Worm (Caenorhabditis elegans) whole organism, L2 larva: ENCODE measurements around the gene W08E12.5.
"Not testable (repeated sequence)": the region's sequence is repeated elsewhere in the genome, so short reads cannot be mapped to it uniquely, and the experiment has no call there.

Source experiments
- C34F6.9 ChIP-seq: fragments of 150-350 bp; optimal IDR thresholded peaks from 2 replicates; lab custom pipeline; 2014; ENCODE audit warnings: missing biosample characterization, missing genetic modification characterization
- F13H6.1 ChIP-seq: sonication (generic microtip); optimal IDR thresholded peaks from 2 replicates; lab custom pipeline; 2016; ENCODE audit warnings: missing genetic modification characterization, missing compliant biosample characterization
- R02D3.7 ChIP-seq: fragments of 150-350 bp; optimal IDR thresholded peaks from 2 replicates; lab custom pipeline; 2014; ENCODE audit warnings: missing biosample characterization, missing genetic modification characterization
- Y55F3AM.14 ChIP-seq: fragments of 200-800 bp; sonication (Bioruptor generic); optimal IDR thresholded peaks from 2 replicates; lab custom pipeline; 2018; ENCODE audit warnings: mild to moderate bottlenecking, missing genetic modification characterization, missing compliant biosample characterization
- ZK546.5 ChIP-seq: sonication (generic microtip); optimal IDR thresholded peaks from 2 replicates; lab custom pipeline; 2017; ENCODE audit warnings: missing biosample characterization, missing genetic modification characterization
- alr-1 ChIP-seq: fragments of 150-350 bp; optimal IDR thresholded peaks from 2 replicates; lab custom pipeline; 2014; ENCODE audit warnings: missing biosample characterization, missing genetic modification characterization
- aly-2 ChIP-seq: fragments of 150-350 bp; optimal IDR thresholded peaks from 2 replicates; lab custom pipeline; 2014; ENCODE audit warnings: missing biosample characterization, missing genetic modification characterization
- ama-1 ChIP-seq: fragments of 150-350 bp; optimal IDR thresholded peaks from 2 replicates; lab custom pipeline; 2018; ENCODE audit warnings: inconsistent platforms
- blmp-1 ChIP-seq: sonication (generic microtip); optimal IDR thresholded peaks from 2 replicates; lab custom pipeline; 2017; ENCODE audit warnings: missing genetic modification characterization, mild to moderate bottlenecking, missing compliant biosample characterization, antibody characterized with exemption, moderate library complexity; ENCODE audit not compliant: insufficient read depth
- ceh-16 ChIP-seq: fragments of 150-350 bp; optimal IDR thresholded peaks from 2 replicates; lab custom pipeline; 2014; ENCODE audit warnings: missing biosample characterization, missing genetic modification characterization
- ceh-82 ChIP-seq: fragments of 150-350 bp; optimal IDR thresholded peaks from 2 replicates; lab custom pipeline; 2014; ENCODE audit warnings: missing biosample characterization, missing genetic modification characterization
- crh-2 ChIP-seq: sonication (generic microtip); optimal IDR thresholded peaks from 2 replicates; lab custom pipeline; 2017; ENCODE audit warnings: missing biosample characterization, missing genetic modification characterization
- dmd-4 ChIP-seq: sonication (generic microtip); optimal IDR thresholded peaks from 2 replicates; lab custom pipeline; 2017; ENCODE audit warnings: missing biosample characterization, missing genetic modification characterization
- egl-27 ChIP-seq: sonication (generic microtip); optimal IDR thresholded peaks from 3 replicates; lab custom pipeline; 2017; ENCODE audit warnings: missing biosample characterization, missing genetic modification reagents, missing genetic modification characterization
- elt-1 ChIP-seq: fragments of 150-350 bp; optimal IDR thresholded peaks from 2 replicates; lab custom pipeline; 2014; ENCODE audit warnings: missing biosample characterization, missing genetic modification characterization
- elt-3 ChIP-seq: sonication (generic microtip); optimal IDR thresholded peaks from 2 replicates; lab custom pipeline; 2017; ENCODE audit warnings: missing biosample characterization, missing genetic modification characterization
- fos-1 ChIP-seq: fragments of 150-350 bp; optimal IDR thresholded peaks from 2 replicates; lab custom pipeline; 2014; ENCODE audit warnings: missing biosample characterization, missing genetic modification characterization
- gmeb-1 ChIP-seq: fragments of 150-350 bp; optimal IDR thresholded peaks from 2 replicates; lab custom pipeline; 2014; ENCODE audit warnings: missing biosample characterization, missing genetic modification characterization
- lin-11 ChIP-seq: fragments of 150-350 bp; sonication (generic microtip); optimal IDR thresholded peaks from 2 replicates; lab custom pipeline; 2014; ENCODE audit warnings: missing biosample characterization, missing genetic modification characterization, inconsistent platforms, mixed read lengths
- lin-13 ChIP-seq: fragments of 150-350 bp; optimal IDR thresholded peaks from 2 replicates; lab custom pipeline; 2014; ENCODE audit warnings: missing biosample characterization, missing genetic modification reagents, missing genetic modification characterization
- lin-39 ChIP-seq: fragments of 150-350 bp; optimal IDR thresholded peaks from 2 replicates; lab custom pipeline; 2014; ENCODE audit warnings: missing biosample characterization, missing genetic modification reagents, missing genetic modification characterization
- lsy-2 ChIP-seq, 2 experiments: fragments of 150-350 bp in 1 of 2; sonication (generic microtip) in 1 of 2; optimal IDR thresholded peaks; 2 replicates each; lab custom pipeline; 2014 to 2017; ENCODE audit warnings: missing biosample characterization in 2 of 2, missing genetic modification characterization in 2 of 2
- mab-5 ChIP-seq: fragments of 150-350 bp; optimal IDR thresholded peaks from 2 replicates; lab custom pipeline; 2014; ENCODE audit warnings: missing biosample characterization, missing genetic modification characterization
- mbf-1 ChIP-seq: sonication (generic microtip); optimal IDR thresholded peaks from 2 replicates; lab custom pipeline; 2017; ENCODE audit warnings: missing biosample characterization, missing genetic modification characterization
- mdl-1 ChIP-seq, 2 experiments: fragments of 150-350 bp in 1 of 2; sonication (generic microtip) in 1 of 2; optimal IDR thresholded peaks; 2 replicates each; lab custom pipeline; 2017; ENCODE audit warnings: missing biosample characterization in 2 of 2, missing genetic modification characterization in 2 of 2
- nhr-10 ChIP-seq: sonication (generic microtip); optimal IDR thresholded peaks from 2 replicates; lab custom pipeline; 2017; ENCODE audit warnings: missing biosample characterization, missing genetic modification characterization
- nhr-11 ChIP-seq: fragments of 150-350 bp; optimal IDR thresholded peaks from 2 replicates; lab custom pipeline; 2014; ENCODE audit warnings: missing biosample characterization, missing genetic modification characterization
- nhr-12 ChIP-seq: fragments of 150-350 bp; optimal IDR thresholded peaks from 2 replicates; lab custom pipeline; 2014; ENCODE audit warnings: missing biosample characterization, missing genetic modification characterization
- nhr-129 ChIP-seq: fragments of 150-350 bp; optimal IDR thresholded peaks from 2 replicates; lab custom pipeline; 2014; ENCODE audit warnings: missing biosample characterization, missing genetic modification characterization
- nhr-21 ChIP-seq: fragments of 150-350 bp; optimal IDR thresholded peaks from 2 replicates; lab custom pipeline; 2014; ENCODE audit warnings: missing biosample characterization, missing genetic modification characterization
- nhr-23 ChIP-seq: fragments of 150-350 bp; optimal IDR thresholded peaks from 2 replicates; lab custom pipeline; 2014; ENCODE audit warnings: missing biosample characterization, missing genetic modification reagents, missing genetic modification characterization
- nhr-237 ChIP-seq: fragments of 150-350 bp; optimal IDR thresholded peaks from 2 replicates; lab custom pipeline; 2014; ENCODE audit warnings: missing biosample characterization, missing genetic modification characterization
- nhr-25 ChIP-seq: fragments of 150-350 bp; sonication (generic microtip); optimal IDR thresholded peaks from 3 replicates; lab custom pipeline; 2014; ENCODE audit warnings: missing biosample characterization, missing genetic modification characterization
- nhr-6 ChIP-seq: fragments of 150-350 bp; optimal IDR thresholded peaks from 2 replicates; lab custom pipeline; 2014; ENCODE audit warnings: missing biosample characterization, missing genetic modification characterization
- nhr-77 ChIP-seq: fragments of 150-350 bp; optimal IDR thresholded peaks from 2 replicates; lab custom pipeline; 2014; ENCODE audit warnings: missing biosample characterization, missing genetic modification characterization
- peb-1 ChIP-seq: fragments of 150-350 bp; optimal IDR thresholded peaks from 2 replicates; lab custom pipeline; 2014; ENCODE audit warnings: missing biosample characterization, missing genetic modification characterization
- sem-4 ChIP-seq: fragments of 150-350 bp; optimal IDR thresholded peaks from 2 replicates; lab custom pipeline; 2014; ENCODE audit warnings: missing biosample characterization, missing genetic modification reagents, missing genetic modification characterization
- skn-1 ChIP-seq: sonication (generic microtip); optimal IDR thresholded peaks from 2 replicates; lab custom pipeline; 2017; ENCODE audit warnings: missing biosample characterization, missing genetic modification characterization
- sma-3 ChIP-seq: sonication (generic microtip); optimal IDR thresholded peaks from 2 replicates; lab custom pipeline; 2016; ENCODE audit warnings: missing genetic modification reagents, missing genetic modification characterization, missing compliant biosample characterization
- sma-9 ChIP-seq, 2 experiments: fragments of 150-350 bp in 1 of 2; sonication (generic microtip) in 1 of 2; optimal IDR thresholded peaks; 2 replicates each; lab custom pipeline; 2014 to 2016; ENCODE audit warnings: missing genetic modification characterization in 2 of 2, mild to moderate bottlenecking in 1 of 2, missing biosample characterization in 1 of 2, missing compliant biosample characterization in 1 of 2, missing genetic modification reagents in 1 of 2, moderate library complexity in 1 of 2
- snpc-4 ChIP-seq: fragments of 150-350 bp; optimal IDR thresholded peaks from 2 replicates; lab custom pipeline; 2014; ENCODE audit warnings: missing biosample characterization, missing genetic modification characterization
- unc-39 ChIP-seq: fragments of 150-350 bp; optimal IDR thresholded peaks from 2 replicates; lab custom pipeline; 2014; ENCODE audit warnings: missing biosample characterization, missing genetic modification characterization
- unc-55 ChIP-seq: fragments of 150-350 bp; sonication (generic microtip); optimal IDR thresholded peaks from 3 replicates; lab custom pipeline; 2014; ENCODE audit warnings: missing biosample characterization, missing genetic modification reagents, missing genetic modification characterization
- unc-62 ChIP-seq: fragments of 150-350 bp; optimal IDR thresholded peaks from 2 replicates; lab custom pipeline; 2014; ENCODE audit warnings: missing biosample characterization, missing genetic modification reagents, missing genetic modification characterization
- zag-1 ChIP-seq: fragments of 150-350 bp; optimal IDR thresholded peaks from 2 replicates; lab custom pipeline; 2014; ENCODE audit warnings: missing biosample characterization, missing genetic modification characterization
- ztf-11 ChIP-seq: sonication (generic microtip); optimal IDR thresholded peaks from 2 replicates; lab custom pipeline; 2017; ENCODE audit warnings: missing biosample characterization, missing genetic modification characterization
- ztf-4 ChIP-seq: fragments of 150-350 bp; optimal IDR thresholded peaks from 2 replicates; lab custom pipeline; 2014; ENCODE audit warnings: missing biosample characterization, missing genetic modification characterization

Gene W08E12.5

ce11 chrIV:3313311-3313710 lies 12.7 kb downstream of the W08E12.5 start:
- TF ChIP-seq sma-9 (GFP tag; optimal IDR thresholded peaks at IDR 0.05; lab: Kevin White, UChicago) (peak; percentile 48), gmeb-1 (tag; lab: Kevin White, UChicago) (peak; percentile 30), lsy-2 (tag; optimal IDR thresholded peaks at IDR 0.05; lab: Kevin White, UChicago) (peak; percentile 83 to 94), F13H6.1 (tag; lab: Kevin White, UChicago) (peak; percentile 46), lin-13 (GFP tag; lab: Kevin White, UChicago) (peak; percentile 36), fos-1 (tag; lab: Kevin White, UChicago) (peak; percentile 6), nhr-129 (peak; percentile 16), sma-3 (GFP tag; lab: Kevin White, UChicago) (peak; percentile 67), nhr-21 (tag; lab: Kevin White, UChicago) (peak; percentile 34), nhr-25 (peak; percentile 62), crh-2 (tag; lab: Kevin White, UChicago) (peak; percentile 41)
- not testable (repeated sequence) for TF ChIP-seq sma-9 (tag; optimal IDR thresholded peaks at IDR 0.05; lab: Kevin White, UChicago)

DNA sequence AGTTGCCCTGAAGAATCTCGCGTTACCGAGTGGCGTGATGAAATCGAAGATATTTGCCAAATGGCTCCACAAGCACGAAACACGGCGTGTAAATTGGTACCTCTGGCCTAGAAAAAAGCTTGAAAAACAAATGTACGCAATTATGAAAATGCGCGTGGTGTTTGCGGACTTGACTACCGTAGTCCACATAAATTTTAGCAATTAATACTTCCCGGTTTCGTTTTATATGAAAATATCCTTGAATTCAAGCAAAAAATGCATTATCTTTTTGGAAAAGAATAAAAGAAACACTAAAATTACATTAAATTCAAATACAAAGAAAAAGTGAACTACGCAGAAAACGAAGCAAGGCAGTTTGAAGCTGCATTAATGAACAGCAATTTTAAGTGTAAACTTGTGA lies 13.5 kb downstream of the W08E12.5 start:
- peak in 1 of 2 experiments; percentile 44 for TF ChIP-seq lsy-2 (tag; optimal IDR thresholded peaks at IDR 0.05; lab: Kevin White, UChicago)

- not testable (repeated sequence) for TF ChIP-seq unc-55; unc-39 (tag; lab: Kevin White, UChicago); nhr-12
These were observed 31.2 kb downstream of the W08E12.5 start, which contains the start of gene F42A6.5 for ce11 chrIV:3331758-3332157. TSS of gene F42A6.5 (minus strand) at chrIV:3331858.

DNA sequence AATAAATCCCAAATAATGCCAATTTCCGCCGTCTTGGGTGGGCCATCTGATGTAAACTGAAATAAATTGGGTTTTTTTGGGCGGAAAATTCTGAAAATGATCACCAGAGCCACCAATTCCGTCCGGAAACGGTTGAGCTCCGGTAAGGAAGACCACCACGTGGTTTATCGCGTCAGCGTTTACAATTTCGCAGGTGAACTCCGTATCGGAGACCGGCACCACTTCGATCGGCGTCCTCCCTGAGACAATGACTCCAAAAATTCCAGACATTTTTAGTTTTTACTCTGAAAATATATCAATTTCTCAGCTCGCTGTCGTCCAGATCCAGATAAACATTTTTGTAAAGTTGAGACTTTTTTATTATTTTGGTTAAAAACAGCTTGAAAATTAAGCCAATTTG lies 36.0 kb downstream of the W08E12.5 start, which contains the start of gene F42A6.6:
Gene F42A6.6 (minus strand): TSS at position 289 of the 400 bp plus-strand sequence.
- TF ChIP-seq alr-1 (tag; lab: Kevin White, UChicago) = no peak
- TF ChIP-seq egl-27 (tag; lab: Kevin White, UChicago) = no peak
- TF ChIP-seq lsy-2 (tag; optimal IDR thresholded peaks at IDR 0.05; lab: Kevin White, UChicago) = peak in 1 of 2 experiments; percentile 33
- TF ChIP-seq nhr-11 = no peak
- no peak for TF ChIP-seq dmd-4 (tag; lab: Kevin White, UChicago)
- no peak for TF ChIP-seq unc-39 (tag; lab: Kevin White, UChicago)
- TF ChIP-seq elt-1 (tag; lab: Kevin White, UChicago) = no peak
- no peak for TF ChIP-seq mbf-1
- TF ChIP-seq unc-62 (GFP tag; lab: Kevin White, UChicago) = no peak
- no peak for TF ChIP-seq unc-55
- TF ChIP-seq nhr-21 (tag; lab: Kevin White, UChicago) = peak; percentile 11
- no peak for TF ChIP-seq F13H6.1 (tag; lab: Kevin White, UChicago)
- no peak for TF ChIP-seq peb-1
- no peak for TF ChIP-seq blmp-1 (tag; lab: Kevin White, UChicago)
- TF ChIP-seq nhr-10 (tag; lab: Kevin White, UChicago) = no peak
- no peak for TF ChIP-seq sma-3 (GFP tag; lab: Kevin White, UChicago)
- no peak for TF ChIP-seq mab-5 (tag; lab: Kevin White, UChicago)
- TF ChIP-seq lin-39 (tag; lab: Kevin White, UChicago) = no peak
- TF ChIP-seq sem-4 (tag; lab: Kevin White, UChicago) = peak; percentile 4
- peak; percentile 72 for TF ChIP-seq ama-1 (lab: Kevin White, UChicago)
- TF ChIP-seq snpc-4 (tag; lab: Kevin White, UChicago) = no peak
- no peak for TF ChIP-seq nhr-6 (tag; lab: Kevin White, UChicago)
- peak; percentile 39 for TF ChIP-seq gmeb-1 (tag; lab: Kevin White, UChicago)
- no peak for TF ChIP-seq nhr-237 (tag; lab: Kevin White, UChicago)
- no peak for TF ChIP-seq Y55F3AM.14 (GFP tag; lab: Kevin White, UChicago)
- no peak for TF ChIP-seq lin-11
- TF ChIP-seq ztf-11 (tag; lab: Kevin White, UChicago) = no peak
- TF ChIP-seq fos-1 (tag; lab: Kevin White, UChicago) = no peak
- no peak for TF ChIP-seq nhr-12
- TF ChIP-seq aly-2 (tag; lab: Kevin White, UChicago) = no peak
- no peak for TF ChIP-seq skn-1 (tag; lab: Kevin White, UChicago)
- no peak for TF ChIP-seq C34F6.9
- no peak for TF ChIP-seq nhr-23 (tag; lab: Kevin White, UChicago)
- TF ChIP-seq nhr-25 = no peak
- no peak for TF ChIP-seq ceh-16 (tag; lab: Kevin White, UChicago)
- no peak for TF ChIP-seq ceh-82 (tag; lab: Kevin White, UChicago)
- TF ChIP-seq sma-9 (GFP tag; optimal IDR thresholded peaks at IDR 0.05; lab: Kevin White, UChicago) = peak; percentile 29
- no peak for TF ChIP-seq sma-9 (tag; optimal IDR thresholded peaks at IDR 0.05; lab: Kevin White, UChicago)
- no peak for TF ChIP-seq ztf-4
- TF ChIP-seq nhr-129 = no peak
- TF ChIP-seq elt-3 = no peak
- TF ChIP-seq nhr-77 (tag; lab: Kevin White, UChicago) = no peak
- no peak for TF ChIP-seq zag-1 (tag; lab: Kevin White, UChicago)
- TF ChIP-seq mdl-1 (tag; optimal IDR thresholded peaks at IDR 0.05; lab: Kevin White, UChicago) = no peak
- no peak for TF ChIP-seq R02D3.7 (tag; lab: Kevin White, UChicago)
- no peak for TF ChIP-seq ZK546.5
